Worm (Caenorhabditis elegans): ENCODE results near the gene F59B10.6.

DNA sequence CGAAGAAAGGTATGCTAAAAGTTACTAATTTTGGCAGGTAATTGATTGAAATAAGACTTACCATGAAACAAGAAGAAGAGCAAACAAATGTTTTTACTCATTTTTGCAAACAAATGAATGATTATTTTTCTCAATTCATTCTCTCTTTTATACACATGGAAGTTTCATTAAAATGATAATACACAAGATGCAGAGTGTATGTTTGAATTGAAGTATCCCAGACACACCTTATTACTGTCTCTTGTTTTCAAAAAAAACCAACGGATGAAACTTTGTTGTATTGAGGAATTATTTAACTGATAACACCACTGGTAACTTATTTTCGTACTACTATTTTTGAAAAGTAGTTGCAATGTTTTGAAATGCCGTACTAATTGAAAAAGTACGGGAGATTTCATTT is 44.9 kb downstream of the F59B10.6 start, which contains the start of gene clec-59:
- TF ChIP-seq hnd-1 (tag; optimal IDR thresholded peaks at IDR 0.05) (no peak), scrt-1 (GFP tag; IDR thresholded peaks at IDR 0.05) (no peak), flt-1 (GFP tag; IDR thresholded peaks at IDR 0.05) (no peak), ama-1 (optimal IDR thresholded peaks at IDR 0.05) (no peak), F13C5.2 (tag; optimal IDR thresholded peaks at IDR 0.05) (no peak), ceh-13 (GFP tag; optimal IDR thresholded peaks at IDR 0.05) (no peak), pes-1 (GFP tag; IDR thresholded peaks at IDR 0.05) (no peak), ets-7 (tag; optimal IDR thresholded peaks at IDR 0.05) (no peak), aly-1 (tag; optimal IDR thresholded peaks at IDR 0.05) (no peak), tbx-37 (GFP tag; conservative IDR thresholded peaks at IDR 0.05) (no peak), tra-4 (tag; optimal IDR thresholded peaks at IDR 0.05) (no peak), B0310.2 (tag; optimal IDR thresholded peaks at IDR 0.05) (no peak), sea-1 (GFP tag; conservative IDR thresholded peaks at IDR 0.05) (no peak)

Measured in whole organism, early embryonic.